Fruit fly (Drosophila melanogaster) S2 (cell line): ENCODE data around the gene CG9582.

Experiments
- CG8478 ChIP-seq: fragments of >200 bp; optimal IDR thresholded peaks from 2 replicates; lab custom pipeline; 2018
- CTCF ChIP-seq, 2 experiments: fragments of >200 bp; optimal IDR thresholded peaks; 2 replicates each; lab custom pipeline; 2018

CG9582 gene

DNA sequence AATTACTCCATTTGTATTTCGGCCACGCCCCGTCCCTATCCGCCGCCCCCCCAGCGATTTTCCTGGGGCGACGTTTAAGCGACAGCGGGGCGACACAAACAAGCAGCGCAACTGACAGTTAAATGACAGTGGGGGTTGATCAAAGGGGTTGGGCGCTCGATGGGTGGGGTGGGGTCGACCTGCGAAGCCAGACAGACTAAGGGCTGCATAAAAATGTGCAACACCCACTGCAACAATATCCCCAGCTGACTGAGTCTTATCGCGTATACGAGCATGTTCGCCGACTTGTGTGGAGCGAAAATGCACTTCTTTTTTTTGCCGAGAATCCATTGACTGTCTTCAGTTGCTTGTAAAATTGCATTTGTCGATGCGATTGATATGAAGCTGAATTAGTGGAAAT lies at the start of gene CG9582:
TSS of gene CG9582 (minus strand) at position 101 of the 400 bp plus-strand sequence.
- TF ChIP-seq CG8478 (lab: Kevin White, UChicago) (no peak), CTCF (optimal IDR thresholded peaks at IDR 0.05; lab: Kevin White, UChicago) (no peak)

DNA sequence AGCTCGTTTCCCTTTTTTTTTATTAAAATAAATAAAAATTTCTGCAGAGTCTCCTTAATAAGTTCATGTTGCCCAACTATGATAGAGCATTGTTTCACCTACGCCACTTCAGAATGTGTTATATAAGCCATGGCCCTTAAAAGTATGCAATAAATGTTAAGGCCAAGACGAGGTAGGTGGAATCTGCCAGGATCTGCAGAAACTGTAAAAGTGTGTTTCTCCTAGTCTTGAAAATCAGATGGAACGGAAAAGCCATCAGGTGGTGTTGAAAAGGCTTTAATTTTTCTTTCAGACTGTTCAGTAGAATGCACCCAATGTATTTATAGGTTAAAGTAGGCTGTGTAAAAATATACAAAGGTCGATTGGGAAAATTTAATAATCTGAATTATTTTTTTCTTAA lies 45.2 kb upstream of the CG9582 start, which contains the start of gene CG12439:
TSS of gene CG12439 (plus strand) at position 301 of the 400 bp plus-strand sequence.
- TF ChIP-seq CG8478 (lab: Kevin White, UChicago) (no peak), CTCF (optimal IDR thresholded peaks at IDR 0.05; lab: Kevin White, UChicago) (no peak)

DNA sequence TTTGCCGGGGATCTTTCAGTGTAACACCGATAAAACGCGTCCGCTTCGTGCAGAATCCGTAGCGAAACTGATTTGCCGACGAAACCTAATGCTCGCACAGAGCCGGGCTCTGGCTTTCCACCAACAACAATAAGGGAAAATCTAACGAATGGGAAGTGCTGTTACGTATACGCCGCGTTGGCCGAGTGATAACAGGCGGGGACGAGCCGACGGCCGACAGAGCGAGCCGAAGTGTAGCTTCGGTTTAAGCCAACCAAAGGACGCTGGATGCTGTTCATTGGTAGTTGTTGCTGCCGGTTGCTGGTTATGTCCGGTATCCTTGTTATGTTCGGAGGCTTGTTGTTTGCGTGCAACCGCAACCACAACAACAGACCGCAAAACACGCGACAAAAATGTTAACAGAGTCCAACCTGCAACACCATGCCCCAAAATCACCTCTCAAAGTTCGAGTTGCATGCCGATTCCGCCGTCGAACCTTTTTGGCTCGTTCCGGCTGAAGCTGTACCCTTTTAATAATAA lies 39.5 kb upstream of the CG9582 start, which contains the start of gene DIP-zeta:
TSS of gene DIP-zeta (minus strand) at position 71 of the 519 bp plus-strand sequence.
- no peak for TF ChIP-seq CTCF (optimal IDR thresholded peaks at IDR 0.05; lab: Kevin White, UChicago)
- no peak for TF ChIP-seq CG8478 (lab: Kevin White, UChicago)

DNA sequence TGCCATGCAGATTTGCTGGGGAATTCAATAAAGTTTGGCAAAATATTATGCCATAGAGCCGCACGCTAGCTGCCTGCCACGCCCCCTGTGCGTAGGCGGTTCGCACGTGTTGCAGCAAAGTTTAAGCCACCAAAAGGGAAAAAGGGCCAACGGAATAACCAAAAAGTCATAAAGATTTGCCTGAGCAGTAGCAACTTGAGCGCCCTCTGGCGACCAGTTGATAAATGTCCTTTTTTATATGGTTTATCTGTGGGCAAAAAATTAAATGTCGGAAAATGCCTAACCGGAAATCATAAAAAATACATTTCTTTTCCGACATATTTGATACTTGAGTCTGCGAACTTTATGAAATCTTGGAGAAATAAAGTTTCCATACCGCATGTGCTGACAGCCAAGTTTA lies 35.5 kb upstream of the CG9582 start:
- TF ChIP-seq CG8478 (lab: Kevin White, UChicago) (no peak), CTCF (optimal IDR thresholded peaks at IDR 0.05; lab: Kevin White, UChicago) (peak; percentile 57 to 60)

DNA sequence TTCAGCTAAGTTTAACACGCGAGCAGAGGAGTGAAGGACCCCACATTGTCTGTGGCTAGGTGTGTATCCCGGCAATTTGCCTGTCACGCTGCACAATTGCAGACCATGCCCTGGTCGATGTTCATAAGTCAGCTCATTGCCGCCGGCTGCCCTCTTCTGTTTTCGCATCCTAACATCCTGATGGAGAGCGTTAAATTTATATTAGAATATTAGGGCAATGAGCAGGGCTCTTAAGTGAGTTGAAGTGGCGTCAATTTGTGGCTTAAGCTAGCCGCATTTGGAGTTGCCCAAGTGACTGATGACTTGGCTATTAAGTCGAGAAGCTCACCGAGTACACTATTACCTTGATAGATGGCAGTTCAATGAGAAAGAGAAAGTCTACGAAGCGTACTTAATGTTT lies 5.5 kb downstream of the CG9582 start:
- TF ChIP-seq CTCF (optimal IDR thresholded peaks at IDR 0.05; lab: Kevin White, UChicago), result no peak
- no peak for TF ChIP-seq CG8478 (lab: Kevin White, UChicago)

DNA sequence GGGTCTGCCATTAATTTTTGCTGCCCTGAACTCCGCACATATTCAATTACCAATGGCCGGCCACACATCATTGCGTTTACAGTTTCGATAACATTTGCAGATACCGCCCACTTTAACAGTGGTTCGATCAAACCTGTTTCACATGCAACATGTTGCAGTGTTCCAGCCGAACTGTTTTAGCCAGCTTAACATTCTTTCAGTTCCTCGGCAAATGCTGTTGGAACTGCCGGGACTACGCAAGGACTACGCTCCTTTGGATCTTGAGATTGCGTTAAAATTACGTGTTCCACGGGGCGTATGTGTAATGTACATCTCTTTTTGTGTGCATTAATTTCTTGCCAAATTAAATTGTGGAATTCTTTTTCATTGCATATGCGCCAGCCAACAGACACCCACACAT lies 12.2 kb downstream of the CG9582 start:
- TF ChIP-seq CTCF (optimal IDR thresholded peaks at IDR 0.05; lab: Kevin White, UChicago) (no peak), CG8478 (lab: Kevin White, UChicago) (no peak)

DNA sequence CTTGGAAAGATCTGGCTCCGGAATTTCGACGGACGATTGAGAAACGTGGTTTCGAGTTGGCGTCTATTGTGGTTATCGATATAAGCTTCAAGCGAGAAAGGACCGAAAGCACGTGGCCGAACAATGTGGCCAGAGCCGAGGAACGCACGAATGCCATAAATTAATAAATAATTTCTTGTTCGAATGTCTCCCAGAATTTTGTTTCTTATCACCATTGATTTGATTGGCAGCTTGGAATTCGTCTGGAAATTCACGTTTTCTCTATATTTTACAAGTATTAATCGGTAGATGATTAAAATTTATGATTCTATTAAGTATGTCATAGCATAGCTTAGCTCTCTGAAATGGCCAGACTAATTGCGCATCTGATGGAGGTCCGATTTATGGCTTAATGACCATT lies 17.7 kb downstream of the CG9582 start, which contains the start of gene Rcd-1r:
TSS of gene Rcd-1r (minus strand) at position 101 of the 400 bp plus-strand sequence.
- TF ChIP-seq CG8478 (lab: Kevin White, UChicago) (no peak), CTCF (optimal IDR thresholded peaks at IDR 0.05; lab: Kevin White, UChicago) (no peak)

DNA sequence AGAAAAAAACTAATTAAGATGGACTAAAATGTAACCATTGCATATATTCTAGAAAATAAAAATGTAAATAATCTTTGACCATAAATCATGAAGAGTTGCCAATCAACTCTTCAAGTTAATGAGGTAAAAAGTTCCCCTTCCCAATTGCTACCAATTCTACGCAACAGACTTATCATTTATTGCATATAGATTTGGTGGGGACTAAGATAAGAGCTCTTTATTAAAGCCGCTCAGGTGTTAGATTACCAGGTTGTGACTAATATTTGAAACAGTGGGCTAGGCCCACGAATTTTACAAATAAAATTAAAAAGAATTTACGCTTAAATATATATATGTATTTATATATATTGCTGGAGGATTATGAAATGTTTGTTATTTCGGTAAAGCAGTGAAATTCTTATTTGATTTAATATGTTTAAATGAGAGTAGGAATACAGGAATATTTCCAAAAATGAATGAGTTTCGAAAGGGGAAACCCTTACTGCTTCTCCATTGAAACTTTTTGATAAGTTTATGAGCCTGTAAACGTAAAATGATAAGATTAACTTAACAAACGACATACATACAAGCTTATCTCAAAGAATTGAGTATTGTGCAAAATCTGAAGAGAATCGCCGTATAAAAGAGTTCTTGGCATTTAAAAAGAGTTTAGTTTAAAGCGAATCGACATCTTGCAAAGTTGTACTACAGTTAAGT lies 19.9 kb downstream of the CG9582 start, which contains the start of gene CG13102:
TSS of gene CG13102 (plus strand) at position 646 of the 696 bp plus-strand sequence.
- TF ChIP-seq CTCF (optimal IDR thresholded peaks at IDR 0.05; lab: Kevin White, UChicago) (no peak), CG8478 (lab: Kevin White, UChicago) (no peak)

DNA sequence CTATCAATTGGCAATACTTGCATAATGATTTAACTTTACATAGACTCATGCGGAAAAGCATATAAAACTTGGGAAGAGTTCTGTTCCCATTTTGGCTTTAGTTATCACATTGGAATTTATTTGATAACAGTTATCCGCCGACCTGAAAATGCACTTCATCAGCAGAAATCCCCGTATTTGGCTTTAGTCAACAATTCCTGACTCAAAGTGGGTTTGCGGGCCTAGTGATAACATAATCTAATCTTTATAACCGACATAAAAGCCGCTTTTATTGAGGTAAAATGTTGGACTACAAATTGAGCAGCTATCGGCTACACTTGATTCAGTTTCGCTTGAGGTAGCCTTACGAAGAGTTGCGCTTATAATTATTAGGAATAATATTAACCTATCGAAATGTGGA lies 21.4 kb downstream of the CG9582 start, which contains the start of gene CG9568:
TSS of gene CG9568 (plus strand) at position 317 of the 400 bp plus-strand sequence.
- no peak for TF ChIP-seq CG8478 (lab: Kevin White, UChicago)
- TF ChIP-seq CTCF (optimal IDR thresholded peaks at IDR 0.05; lab: Kevin White, UChicago), result no peak

DNA sequence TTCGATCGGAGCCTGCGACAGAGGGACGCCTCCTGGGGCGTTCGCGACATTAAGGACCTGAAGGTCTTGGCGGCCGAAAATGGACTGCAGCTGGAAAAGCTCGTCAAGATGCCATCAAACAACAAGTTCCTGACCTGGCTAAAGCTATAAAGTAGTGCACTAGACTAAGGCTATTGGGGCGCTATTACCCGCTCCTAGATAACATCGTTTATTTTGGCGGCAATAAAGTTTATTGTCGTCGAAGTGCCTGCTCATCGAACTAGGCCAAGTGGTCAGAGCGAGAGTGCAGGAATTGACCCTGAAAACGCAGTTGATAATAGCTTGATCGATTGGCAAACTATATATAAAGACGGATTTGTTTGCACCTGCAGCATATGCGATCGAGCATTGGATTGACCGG lies 33.4 kb downstream of the CG9582 start, which contains the start of gene Try29F:
TSS of gene Try29F (plus strand) at position 301 of the 400 bp plus-strand sequence.
- no peak for TF ChIP-seq CTCF (optimal IDR thresholded peaks at IDR 0.05; lab: Kevin White, UChicago)
- TF ChIP-seq CG8478 (lab: Kevin White, UChicago), result no peak

DNA sequence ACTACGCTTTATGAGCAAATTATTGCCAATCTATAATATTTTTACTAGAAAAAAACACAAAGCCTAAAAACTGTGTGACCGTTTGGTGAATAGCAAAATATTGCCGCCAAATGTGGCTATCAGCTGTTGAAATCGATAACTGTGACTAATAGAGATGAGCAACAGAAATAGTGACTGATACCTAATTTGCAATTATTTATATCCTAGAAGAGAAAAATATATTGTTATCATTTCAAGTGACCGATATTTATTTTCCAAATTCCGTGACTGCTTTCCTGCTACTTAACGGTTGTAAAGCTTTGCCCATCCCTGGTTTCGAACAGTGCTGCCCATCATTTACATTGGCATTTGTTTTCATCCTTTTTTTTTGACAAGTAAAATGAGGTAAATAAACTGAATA lies 34.4 kb downstream of the CG9582 start, which contains the start of the genes alien and CG18661:
TSS of gene alien (minus strand) at position 95 of the 400 bp plus-strand sequence.
TSS of gene CG18661 (plus strand) at position 321 of the 400 bp plus-strand sequence.
- TF ChIP-seq CTCF (optimal IDR thresholded peaks at IDR 0.05; lab: Kevin White, UChicago) (peak; percentile 16 to 48), CG8478 (lab: Kevin White, UChicago) (no peak)

DNA sequence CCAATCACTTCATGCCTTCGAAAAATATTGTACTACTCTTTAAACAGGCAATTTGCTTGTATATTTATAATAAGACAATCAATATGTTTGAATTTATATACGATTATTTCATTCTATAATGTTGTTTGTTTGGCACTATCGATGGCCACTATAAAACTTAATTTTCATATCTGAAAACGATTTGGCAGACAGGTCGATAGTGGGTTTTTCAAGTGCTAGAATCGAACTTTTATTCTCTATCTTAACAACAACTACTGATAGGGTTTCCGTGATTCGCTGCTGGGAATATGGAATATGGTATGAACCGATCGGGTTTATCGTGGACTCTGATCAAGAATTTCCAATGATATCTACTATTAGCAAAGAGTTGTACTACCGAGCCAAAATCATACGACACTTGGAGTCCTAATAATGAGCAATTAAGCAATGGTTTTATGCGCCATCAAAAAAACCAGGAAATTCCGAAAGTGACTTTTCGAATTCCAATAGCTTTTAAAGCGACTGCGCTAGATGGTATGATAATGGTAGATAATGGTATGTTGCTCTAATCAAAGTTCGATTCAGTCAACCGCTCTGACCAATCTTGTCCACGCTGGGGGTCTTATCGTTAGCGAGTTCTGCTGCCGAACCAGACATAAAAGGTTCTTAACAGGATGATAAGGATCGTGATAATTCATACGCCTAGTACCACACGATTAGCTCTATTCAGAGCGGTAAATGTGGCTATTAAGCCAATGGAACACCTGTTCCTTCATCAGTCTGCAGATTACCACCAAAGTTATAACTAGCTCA lies 37.8 kb downstream of the CG9582 start, which contains the start of gene CG17906:
TSS of gene CG17906 (plus strand) at position 742 of the 792 bp plus-strand sequence.
- no peak for TF ChIP-seq CTCF (optimal IDR thresholded peaks at IDR 0.05; lab: Kevin White, UChicago)
- TF ChIP-seq CG8478 (lab: Kevin White, UChicago), result no peak

DNA sequence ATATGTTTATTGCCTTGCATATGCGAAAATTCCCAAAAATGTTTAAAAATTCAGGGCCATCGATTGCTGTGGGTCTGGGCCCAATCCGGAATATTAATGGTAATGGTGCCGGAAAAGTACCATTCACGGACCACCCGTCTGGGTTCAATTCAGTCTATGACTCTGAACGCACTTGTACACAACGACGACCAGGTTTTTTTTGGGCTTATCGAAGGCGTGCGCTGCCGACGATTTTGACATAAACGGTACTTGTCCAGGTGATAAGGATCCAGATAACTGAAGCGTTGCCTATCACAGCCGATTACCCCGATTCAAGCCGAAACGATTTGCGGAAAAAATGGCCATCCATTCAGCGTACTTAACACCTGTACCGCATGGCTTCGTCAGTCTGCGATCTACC lies 40.1 kb downstream of the CG9582 start, which contains the start of gene CG9555:
TSS of gene CG9555 (plus strand) at position 153 of the 400 bp plus-strand sequence.
- TF ChIP-seq CTCF (optimal IDR thresholded peaks at IDR 0.05; lab: Kevin White, UChicago) (no peak), CG8478 (lab: Kevin White, UChicago) (no peak)

DNA sequence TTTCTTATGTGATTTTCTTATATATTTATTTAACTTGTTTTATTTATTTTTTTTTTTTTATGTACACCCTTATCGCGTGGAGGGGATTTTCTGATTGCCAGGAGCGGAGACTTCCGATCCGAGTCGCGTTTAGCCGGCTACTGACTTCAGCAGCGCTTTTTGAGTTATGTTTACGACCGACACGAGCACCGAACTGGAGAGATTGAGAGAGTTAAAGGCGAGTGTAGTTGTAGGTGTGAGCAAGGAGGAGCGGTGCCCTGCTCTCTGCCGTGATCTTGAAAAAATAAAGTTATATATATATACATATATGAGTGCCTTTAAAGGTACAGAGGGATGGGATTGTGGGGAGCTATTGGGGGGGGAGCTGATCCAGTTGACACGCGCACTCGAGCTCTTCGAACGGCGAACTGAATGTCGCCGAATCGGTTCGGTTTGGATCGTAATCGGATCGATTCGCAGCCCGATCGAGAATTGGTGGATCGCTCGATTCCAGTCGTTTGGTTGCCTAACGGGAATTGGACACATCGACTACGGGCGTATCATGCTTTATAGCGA lies 42.5 kb downstream of the CG9582 start, which contains the start of gene rost:
TSS of gene rost (minus strand) at position 503 of the 555 bp plus-strand sequence.
- TF ChIP-seq CTCF (optimal IDR thresholded peaks at IDR 0.05; lab: Kevin White, UChicago) (no peak), CG8478 (lab: Kevin White, UChicago) (no peak)
